Fruit fly (Drosophila melanogaster) Kc167 (cell line): ENCODE measurements around the gene Prosalpha2.

Source experiments
- Myc ChIP-seq: fragments of >200 bp; optimal IDR thresholded peaks from 2 replicates; lab custom pipeline; 2017; ENCODE audit warnings: missing external identifiers
- Sin3A ChIP-seq: fragments of >200 bp; optimal IDR thresholded peaks from 2 replicates; lab custom pipeline; 2018; ENCODE audit warnings: missing external identifiers
- h ChIP-seq: fragments of >200 bp; optimal IDR thresholded peaks from 3 replicates; lab custom pipeline; 2018; ENCODE audit warnings: missing external identifiers
- insv ChIP-seq: fragments of >200 bp; optimal IDR thresholded peaks from 3 replicates; lab custom pipeline; 2018; ENCODE audit warnings: missing external identifiers
- psq ChIP-seq: fragments of >200 bp; optimal IDR thresholded peaks from 2 replicates; lab custom pipeline; 2017; ENCODE audit warnings: missing external identifiers
- ttk ChIP-seq: sonication (Bioruptor generic); optimal IDR thresholded peaks from 2 replicates; lab custom pipeline; 2017; ENCODE audit warnings: missing external identifiers

- TF ChIP-seq Myc (lab: Kevin White, UChicago) (no peak), psq (lab: Kevin White, UChicago) (no peak), insv (lab: Kevin White, UChicago) (no peak), ttk (lab: Kevin White, UChicago) (no peak), Sin3A (lab: Kevin White, UChicago) (no peak), h (no peak)
Measured at dm6 chr3R:12398620-12399247, 32.4 kb upstream of the Prosalpha2 start, which contains the start of gene Cyp9f3.
